Fruit fly (Drosophila melanogaster) whole organism, embryonic: ENCODE data around the gene geko.
A peak's percentile ranks its signal among the peaks of the same experiment; 100 is the strongest.

ENCODE experiments used
- Adf1 ChIP-seq: fragments of 200-800 bp; sonication (Bioruptor generic); IDR thresholded peaks from 2 replicates; pipeline ENCODE4 v1.3.6; 2022; ENCODE audit warnings: missing biosample characterization, missing genetic modification characterization
- Awh ChIP-seq: fragments of 200-800 bp; sonication (Bioruptor generic); IDR thresholded peaks from 2 replicates; pipeline ENCODE4, ENCODE4 v1.3.6; 2022; ENCODE audit warnings: missing biosample characterization, missing genetic modification characterization
- CG10959 ChIP-seq: fragments of 200-800 bp; sonication (Bioruptor generic); IDR thresholded peaks from 2 replicates; pipeline ENCODE4 v1.3.6; 2022; ENCODE audit warnings: missing biosample characterization, missing genetic modification characterization
- CG11093 ChIP-seq: fragments of 200-800 bp; sonication (Bioruptor generic); IDR thresholded peaks from 3 replicates; pipeline ENCODE4 v1.3.6; 2022; ENCODE audit warnings: missing biosample characterization, missing genetic modification characterization
- CG11247 ChIP-seq: fragments of 200-800 bp; sonication (Bioruptor generic); IDR thresholded peaks from 2 replicates; pipeline ENCODE4 v1.3.6; 2022; ENCODE audit warnings: missing biosample characterization, missing genetic modification characterization
- CG11723 ChIP-seq: fragments of 200-800 bp; sonication (Bioruptor generic); optimal IDR thresholded peaks from 2 replicates; lab custom pipeline; 2017; ENCODE audit warnings: missing biosample characterization, mild to moderate bottlenecking, missing genetic modification characterization
- CG1602 ChIP-seq: fragments of 200-800 bp; sonication (Bioruptor generic); optimal IDR thresholded peaks from 3 replicates; lab custom pipeline; 2016; ENCODE audit warnings: missing biosample characterization, missing genetic modification characterization
- CG16863 ChIP-seq: fragments of 200-800 bp; sonication (Bioruptor generic); optimal IDR thresholded peaks from 3 replicates; lab custom pipeline; 2016; ENCODE audit warnings: missing biosample characterization, missing genetic modification characterization
- CG1792 ChIP-seq: fragments of 200-800 bp; sonication (Bioruptor generic); optimal IDR thresholded peaks from 2 replicates; lab custom pipeline; 2016; ENCODE audit warnings: missing biosample characterization, missing genetic modification characterization
- CG2199 ChIP-seq: fragments of 200-800 bp; sonication (Bioruptor generic); IDR thresholded peaks from 3 replicates; pipeline ENCODE4 v1.3.6; 2022; ENCODE audit warnings: missing biosample characterization, missing genetic modification characterization
- CG2202 ChIP-seq: fragments of 200-800 bp; sonication (Bioruptor generic); optimal IDR thresholded peaks from 2 replicates; lab custom pipeline; 2018; ENCODE audit warnings: missing biosample characterization, mild to moderate bottlenecking, missing genetic modification characterization
- CG31224 ChIP-seq: fragments of 200-800 bp; sonication (Bioruptor generic); IDR thresholded peaks from 2 replicates; pipeline ENCODE4 v1.3.6; 2022; ENCODE audit warnings: missing biosample characterization, missing genetic modification characterization
- CG4730 ChIP-seq: fragments of 200-800 bp; sonication (Bioruptor generic); IDR thresholded peaks from 2 replicates; pipeline ENCODE4 v1.3.6; 2022; ENCODE audit warnings: missing biosample characterization, missing genetic modification characterization
- CG4854 ChIP-seq: fragments of 200-800 bp; sonication (Bioruptor generic); optimal IDR thresholded peaks from 2 replicates; lab custom pipeline; 2016; ENCODE audit warnings: missing biosample characterization, missing genetic modification characterization, inconsistent platforms
- CG6654 ChIP-seq: fragments of 200-800 bp; sonication (Bioruptor generic); optimal IDR thresholded peaks from 2 replicates; lab custom pipeline; 2017; ENCODE audit warnings: missing biosample characterization, mild to moderate bottlenecking, missing genetic modification characterization
- CG8359 ChIP-seq: fragments of 200-800 bp; sonication (Bioruptor generic); optimal IDR thresholded peaks from 2 replicates; lab custom pipeline; 2017; ENCODE audit warnings: missing biosample characterization, mild to moderate bottlenecking, missing genetic modification characterization, borderline replicate concordance
- D19A ChIP-seq: fragments of 200-800 bp; optimal IDR thresholded peaks from 3 replicates; lab custom pipeline; 2019; ENCODE audit warnings: missing biosample characterization, mild to moderate bottlenecking, missing genetic modification characterization, moderate library complexity
- Drgx ChIP-seq: fragments of 200-800 bp; sonication (Bioruptor generic); IDR thresholded peaks from 2 replicates; pipeline ENCODE4 v1.3.6; 2022; ENCODE audit warnings: missing biosample characterization, missing genetic modification characterization
- Elba2 ChIP-seq: fragments of 200-800 bp; sonication (Bioruptor generic); optimal IDR thresholded peaks from 3 replicates; lab custom pipeline; 2016; ENCODE audit warnings: missing biosample characterization, missing genetic modification characterization
- Fer3 ChIP-seq: fragments of 200-800 bp; sonication (Bioruptor generic); optimal IDR thresholded peaks from 2 replicates; lab custom pipeline; 2018; ENCODE audit warnings: missing biosample characterization, mild to moderate bottlenecking, missing genetic modification characterization, moderate library complexity
- Hand ChIP-seq: fragments of 200-800 bp; sonication (Bioruptor generic); optimal IDR thresholded peaks from 2 replicates; lab custom pipeline; 2017; ENCODE audit warnings: mild to moderate bottlenecking, missing biosample characterization, missing genetic modification reagents, missing genetic modification characterization
- Hey ChIP-seq: fragments of 200-800 bp; sonication (Bioruptor generic); optimal IDR thresholded peaks from 3 replicates; lab custom pipeline; 2018; ENCODE audit warnings: missing biosample characterization, mild to moderate bottlenecking, missing genetic modification characterization
- Hr78 ChIP-seq, 2 experiments: fragments of 200-800 bp in 1 of 2; fragments of >200 bp in 1 of 2; sonication (Bioruptor generic) in 1 of 2; optimal IDR thresholded peaks; 2 replicates each; lab custom pipeline; 2017 to 2019; ENCODE audit warnings: missing biosample characterization in 2 of 2, missing genetic modification characterization in 2 of 2, mild to moderate bottlenecking in 1 of 2, moderate library complexity in 1 of 2
- Lhr ChIP-seq: fragments of 200-800 bp; sonication (Bioruptor generic); optimal IDR thresholded peaks from 3 replicates; lab custom pipeline; 2017; ENCODE audit warnings: mild to moderate bottlenecking, missing biosample characterization, missing genetic modification reagents, missing genetic modification characterization
- Mrtf ChIP-seq: fragments of 200-800 bp; sonication (Bioruptor generic); IDR thresholded peaks from 3 replicates; pipeline ENCODE4 v1.3.6; 2022; ENCODE audit warnings: missing biosample characterization, missing genetic modification characterization
- Nf-YC ChIP-seq: fragments of 200-800 bp; optimal IDR thresholded peaks from 3 replicates; lab custom pipeline; 2019; ENCODE audit warnings: missing biosample characterization, mild to moderate bottlenecking, missing genetic modification characterization, moderate library complexity
- Pdp1 ChIP-seq, 2 experiments: fragments of 200-800 bp; sonication (Bioruptor generic); optimal IDR thresholded peaks; 3 replicates each; lab custom pipeline; 2016; ENCODE audit warnings: missing biosample characterization in 2 of 2, missing genetic modification characterization in 2 of 2, mild to moderate bottlenecking in 1 of 2, moderate library complexity in 1 of 2
- Sry-β ChIP-seq: fragments of 200-800 bp; sonication (Bioruptor generic); optimal IDR thresholded peaks from 2 replicates; lab custom pipeline; 2018; ENCODE audit warnings: missing biosample characterization, mild to moderate bottlenecking, missing genetic modification characterization, moderate library complexity
- abd-A ChIP-seq: fragments of 200-800 bp; sonication (Bioruptor generic); optimal IDR thresholded peaks from 3 replicates; lab custom pipeline; 2019; ENCODE audit warnings: missing biosample characterization, mild to moderate bottlenecking, missing genetic modification characterization, moderate library complexity
- amos ChIP-seq: fragments of 200-800 bp; sonication (Bioruptor generic); IDR thresholded peaks from 2 replicates; pipeline ENCODE4 v1.3.6; 2022; ENCODE audit warnings: missing biosample characterization, missing genetic modification characterization; ENCODE audit not compliant: partially characterized antibody
- danr ChIP-seq: fragments of 200-800 bp; sonication (Bioruptor generic); IDR thresholded peaks from 2 replicates; pipeline ENCODE4 v1.3.6; 2022; ENCODE audit warnings: missing biosample characterization, missing genetic modification characterization
- exex ChIP-seq: fragments of 200-800 bp; sonication (Bioruptor generic); optimal IDR thresholded peaks from 4 replicates; lab custom pipeline; 2018; ENCODE audit warnings: missing biosample characterization, mild to moderate bottlenecking, missing genetic modification characterization, moderate library complexity
- fd96Cb ChIP-seq: fragments of 200-800 bp; sonication (Bioruptor generic); optimal IDR thresholded peaks from 2 replicates; lab custom pipeline; 2018; ENCODE audit warnings: missing biosample characterization, mild to moderate bottlenecking, missing genetic modification characterization, moderate library complexity
- ftz-f1 ChIP-seq: fragments of 200-800 bp; sonication (Bioruptor generic); optimal IDR thresholded peaks from 2 replicates; lab custom pipeline; 2016; ENCODE audit warnings: missing biosample characterization, missing genetic modification characterization
- fu2 ChIP-seq: fragments of 200-800 bp; sonication (Bioruptor generic); optimal IDR thresholded peaks from 2 replicates; lab custom pipeline; 2016; ENCODE audit warnings: missing biosample characterization, missing genetic modification characterization
- gro ChIP-seq: fragments of 200-800 bp; sonication (Bioruptor generic); optimal IDR thresholded peaks from 2 replicates; lab custom pipeline; 2016; ENCODE audit warnings: missing biosample characterization, missing genetic modification characterization
- gt ChIP-seq: fragments of 200-800 bp; sonication (Bioruptor generic); IDR thresholded peaks from 2 replicates; pipeline ENCODE4 v1.3.6; 2022; ENCODE audit warnings: missing biosample characterization, missing genetic modification characterization
- hkb ChIP-seq, 2 experiments: fragments of 200-800 bp in 1 of 2; fragments of >200 bp in 1 of 2; sonication (Bioruptor generic) in 1 of 2; IDR thresholded peaks in 1 of 2; optimal IDR thresholded peaks in 1 of 2; 2 replicates each; pipeline versions ENCODE4 v1.3.6 to Lab custom; 2017 to 2022; ENCODE audit warnings: missing biosample characterization in 1 of 2, missing genetic modification characterization in 1 of 2
- jumu ChIP-seq: fragments of 200-800 bp; sonication (Bioruptor generic); optimal IDR thresholded peaks from 3 replicates; lab custom pipeline; 2016; ENCODE audit warnings: missing biosample characterization, missing genetic modification characterization
- lab ChIP-seq: fragments of 200-800 bp; sonication (Bioruptor generic); optimal IDR thresholded peaks from 3 replicates; lab custom pipeline; 2017; ENCODE audit warnings: missing biosample characterization, missing genetic modification characterization, mild to moderate bottlenecking, moderate library complexity, missing genetic modification reagents
- oc ChIP-seq: fragments of 200-800 bp; sonication (Bioruptor generic); optimal IDR thresholded peaks from 2 replicates; lab custom pipeline; 2018; ENCODE audit warnings: missing biosample characterization, mild to moderate bottlenecking, missing genetic modification characterization, moderate library complexity
- slbo ChIP-seq: fragments of 200-800 bp; sonication (Bioruptor generic); IDR thresholded peaks from 2 replicates; pipeline ENCODE4 v1.3.6; 2022; ENCODE audit warnings: missing biosample characterization, missing genetic modification characterization
- sob ChIP-seq: fragments of 200-800 bp; sonication (Bioruptor generic); IDR thresholded peaks from 2 replicates; pipeline ENCODE4 v1.3.6; 2022; ENCODE audit warnings: missing biosample characterization, missing genetic modification characterization
- stwl ChIP-seq: fragments of 200-800 bp; sonication (Bioruptor generic); optimal IDR thresholded peaks from 3 replicates; lab custom pipeline; 2018; ENCODE audit warnings: missing biosample characterization, mild to moderate bottlenecking, missing genetic modification characterization, moderate library complexity
- unc-4 ChIP-seq: fragments of 200-800 bp; sonication (Bioruptor generic); IDR thresholded peaks from 2 replicates; pipeline ENCODE4 v1.3.6; 2022; ENCODE audit warnings: missing biosample characterization, missing genetic modification characterization; ENCODE audit not compliant: partially characterized antibody
- vnd ChIP-seq: fragments of 200-800 bp; sonication (Bioruptor generic); IDR thresholded peaks from 3 replicates; pipeline ENCODE4 v1.3.6; 2022; ENCODE audit warnings: missing biosample characterization, missing genetic modification characterization; ENCODE audit not compliant: partially characterized antibody
- wor ChIP-seq: fragments of 200-800 bp; sonication (Bioruptor generic); IDR thresholded peaks from 2 replicates; pipeline ENCODE4 v1.3.6; 2022; ENCODE audit warnings: missing biosample characterization, missing genetic modification characterization
- zfh1 ChIP-seq: fragments of 200-800 bp; sonication (Bioruptor generic); IDR thresholded peaks from 3 replicates; pipeline ENCODE4 v1.3.6; 2022; ENCODE audit warnings: missing biosample characterization, missing genetic modification characterization

geko gene

dm6 chr3L:18185542-18186312 is 46.5 kb downstream of the geko start, which contains the start of gene hid (continued):
- peak; percentile 78 for TF ChIP-seq zfh1 (GFP tag; lab: Robert Waterston, UW)
- no peak for TF ChIP-seq ftz-f1 (GFP tag; lab: Kevin White, UChicago)
- peak; percentile 88 for TF ChIP-seq Drgx (GFP tag; lab: Robert Waterston, UW)
- peak; percentile 73 for TF ChIP-seq CG2202
- TF ChIP-seq CG11093 (GFP tag; lab: Robert Waterston, UW) = peak; percentile 84
- peak; percentile 31 for TF ChIP-seq oc (tag; lab: Kevin White, UChicago)
- TF ChIP-seq Elba2 (GFP tag; lab: Kevin White, UChicago) = peak; percentile 49
- TF ChIP-seq CG10959 (GFP tag; lab: Robert Waterston, UW) = peak; percentile 74
- peak; percentile 69 for TF ChIP-seq CG8359
- TF ChIP-seq CG1792 (GFP tag; lab: Kevin White, UChicago) = peak; percentile 87
- TF ChIP-seq CG11247 (GFP tag; lab: Robert Waterston, UW) = peak; percentile 60
- TF ChIP-seq gt (GFP tag; lab: Robert Waterston, UW) = peak; percentile 52; the same call in 1 of the 2 replicates
- TF ChIP-seq CG1602 = peak; percentile 91
- peak; percentile 71 for TF ChIP-seq Awh (GFP tag; lab: Robert Waterston, UW)
- TF ChIP-seq CG2199 (GFP tag; lab: Robert Waterston, UW) = peak; percentile 57; the same call in 1 of the 3 replicates
- peak; percentile 61 for TF ChIP-seq Lhr (GFP tag; lab: Kevin White, UChicago)
- peak; percentile 60; the same call in 1 of the 2 replicates for TF ChIP-seq CG31224 (GFP tag; lab: Robert Waterston, UW)
- peak; percentile 82 for TF ChIP-seq lab (GFP tag; lab: Kevin White, UChicago)
- peak; percentile 86 for TF ChIP-seq D19A
- peak; percentile 74 for TF ChIP-seq fu2 (GFP tag; lab: Kevin White, UChicago)
- peak; percentile 66 for TF ChIP-seq CG11723
- peak; percentile 64 for TF ChIP-seq Nf-YC
- TF ChIP-seq fd96Cb (tag; lab: Kevin White, UChicago) = peak; percentile 84
- TF ChIP-seq stwl (tag; lab: Kevin White, UChicago) = peak; percentile 16
- TF ChIP-seq Mrtf (GFP tag; lab: Robert Waterston, UW) = no peak; the same call in 2 of the 3 replicates
- peak; percentile 80 for TF ChIP-seq danr (GFP tag; lab: Robert Waterston, UW)
- TF ChIP-seq vnd (GFP tag; lab: Robert Waterston, UW) = no peak
- TF ChIP-seq sob (GFP tag; lab: Robert Waterston, UW) = peak; percentile 77
- peak; percentile 75 for TF ChIP-seq CG4730 (GFP tag; lab: Robert Waterston, UW)
- peak; percentile 71 for TF ChIP-seq gro (GFP tag; lab: Kevin White, UChicago)
- TF ChIP-seq CG4854 (GFP tag; lab: Kevin White, UChicago) = peak; percentile 72
- TF ChIP-seq wor (GFP tag; lab: Robert Waterston, UW) = peak; percentile 83
- peak; percentile 65 for TF ChIP-seq Adf1 (GFP tag; lab: Robert Waterston, UW)
- TF ChIP-seq CG16863 (GFP tag; lab: Kevin White, UChicago) = peak; percentile 88
- TF ChIP-seq Fer3 = peak; percentile 69
- TF ChIP-seq Hr78 (GFP tag; optimal IDR thresholded peaks at IDR 0.05; lab: Kevin White, UChicago) = peak in 1 of 2 experiments; percentile 68
- TF ChIP-seq jumu (GFP tag; lab: Kevin White, UChicago) = peak; percentile 80
- no peak for TF ChIP-seq exex (tag; lab: Kevin White, UChicago)
- peak; percentile 81 to 87 for TF ChIP-seq Pdp1 (GFP tag; optimal IDR thresholded peaks at IDR 0.05; lab: Kevin White, UChicago)
- peak; percentile 26 for TF ChIP-seq CG6654
- TF ChIP-seq unc-4 = no peak
- peak; percentile 37 for TF ChIP-seq abd-A (tag; lab: Kevin White, UChicago)
- TF ChIP-seq Hand = no peak
- TF ChIP-seq Hey = peak; percentile 31
- peak; percentile 24; the same call in 1 of the 2 replicates for TF ChIP-seq amos (GFP tag; lab: Robert Waterston, UW)
- no peak for TF ChIP-seq hkb (optimal IDR thresholded peaks at IDR 0.05; lab: Kevin White, UChicago)
- TF ChIP-seq hkb (GFP tag; IDR thresholded peaks at IDR 0.05; lab: Robert Waterston, UW) = peak; percentile 83
- no peak; the same call in none of the 2 replicates for TF ChIP-seq slbo (GFP tag; lab: Robert Waterston, UW)
- TF ChIP-seq Sry-β (GFP tag; lab: Kevin White, UChicago) = peak; percentile 48
